Fruit fly (Drosophila melanogaster) whole organism, embryonic: ENCODE measurements around the gene ich.

Experiments used
- Aef1 ChIP-seq: fragments of 200-800 bp; sonication (Bioruptor generic); IDR thresholded peaks from 3 replicates; pipeline ENCODE4 v1.3.6; 2022; ENCODE audit warnings: missing biosample characterization, missing genetic modification characterization
- B-H1 ChIP-seq: fragments of 200-800 bp; sonication (Bioruptor generic); IDR thresholded peaks from 3 replicates; pipeline ENCODE4 v1.3.6; 2022; ENCODE audit warnings: missing biosample characterization, missing genetic modification characterization
- Bdp1 ChIP-seq: fragments of 200-800 bp; sonication (Bioruptor generic); optimal IDR thresholded peaks from 3 replicates; lab custom pipeline; 2016; ENCODE audit warnings: missing biosample characterization, missing genetic modification characterization
- CG10274 ChIP-seq: fragments of 200-800 bp; sonication (Bioruptor generic); optimal IDR thresholded peaks from 3 replicates; lab custom pipeline; 2017; ENCODE audit warnings: missing biosample characterization, mild to moderate bottlenecking, missing genetic modification characterization
- CG10366 ChIP-seq: fragments of 200-800 bp; sonication (Bioruptor generic); IDR thresholded peaks from 2 replicates; pipeline ENCODE4 v1.3.6; 2022; ENCODE audit warnings: missing biosample characterization, missing genetic modification characterization
- CG11696 ChIP-seq: fragments of 200-800 bp; sonication (Bioruptor generic); IDR thresholded peaks from 2 replicates; pipeline ENCODE4 v1.3.6; 2022; ENCODE audit warnings: missing biosample characterization, missing genetic modification characterization
- CG12659 ChIP-seq: fragments of 200-800 bp; sonication (Bioruptor generic); optimal IDR thresholded peaks from 3 replicates; lab custom pipeline; 2017; ENCODE audit warnings: mild to moderate bottlenecking, missing biosample characterization, missing genetic modification reagents, missing genetic modification characterization
- CG12769 ChIP-seq: fragments of 200-800 bp; sonication (Bioruptor generic); optimal IDR thresholded peaks from 2 replicates; lab custom pipeline; 2019; ENCODE audit warnings: missing biosample characterization, mild to moderate bottlenecking, missing genetic modification characterization, moderate library complexity
- CG13775 ChIP-seq: fragments of 200-800 bp; sonication (Bioruptor generic); optimal IDR thresholded peaks from 3 replicates; lab custom pipeline; 2017; ENCODE audit warnings: missing biosample characterization, mild to moderate bottlenecking, missing genetic modification characterization
- CG16863 ChIP-seq: fragments of 200-800 bp; sonication (Bioruptor generic); optimal IDR thresholded peaks from 3 replicates; lab custom pipeline; 2016; ENCODE audit warnings: missing biosample characterization, missing genetic modification characterization
- CG17186 ChIP-seq: fragments of 200-800 bp; sonication (Bioruptor generic); optimal IDR thresholded peaks from 3 replicates; lab custom pipeline; 2017; ENCODE audit warnings: missing biosample characterization, missing genetic modification reagents, missing genetic modification characterization
- CG18476 ChIP-seq: fragments of 200-800 bp; sonication (Bioruptor generic); optimal IDR thresholded peaks from 2 replicates; lab custom pipeline; 2016; ENCODE audit warnings: missing biosample characterization, mild to moderate bottlenecking, missing genetic modification characterization
- CG30431 ChIP-seq: fragments of 200-800 bp; sonication (Bioruptor generic); optimal IDR thresholded peaks from 2 replicates; lab custom pipeline; 2017; ENCODE audit warnings: missing biosample characterization, missing genetic modification characterization
- CG32767 ChIP-seq: fragments of 200-800 bp; sonication (Bioruptor generic); IDR thresholded peaks from 2 replicates; pipeline ENCODE4 v1.3.6; 2022; ENCODE audit warnings: missing biosample characterization, missing genetic modification characterization
- CG33213 ChIP-seq: fragments of 200-800 bp; sonication (Bioruptor generic); optimal IDR thresholded peaks from 3 replicates; lab custom pipeline; 2016; ENCODE audit warnings: missing biosample characterization, missing genetic modification characterization
- CG8359 ChIP-seq: fragments of 200-800 bp; sonication (Bioruptor generic); optimal IDR thresholded peaks from 2 replicates; lab custom pipeline; 2017; ENCODE audit warnings: missing biosample characterization, mild to moderate bottlenecking, missing genetic modification characterization, borderline replicate concordance
- CG8478 ChIP-seq: fragments of >200 bp; optimal IDR thresholded peaks from 2 replicates; lab custom pipeline; 2018
- Deaf1 ChIP-seq: fragments of 200-800 bp; optimal IDR thresholded peaks from 3 replicates; lab custom pipeline; 2019; ENCODE audit warnings: missing biosample characterization, mild to moderate bottlenecking, missing genetic modification characterization, moderate library complexity
- Ets97D ChIP-seq: fragments of 200-800 bp; sonication (Bioruptor generic); optimal IDR thresholded peaks from 3 replicates; lab custom pipeline; 2016; ENCODE audit warnings: missing biosample characterization, missing genetic modification characterization
- GATAe ChIP-seq: fragments of 200-800 bp; sonication (Bioruptor generic); conservative IDR thresholded peaks from 2 replicates; pipeline ENCODE4 v1.3.6; 2022; ENCODE audit warnings: missing biosample characterization, missing genetic modification characterization
- H2.0 ChIP-seq: fragments of 200-800 bp; sonication (Bioruptor generic); IDR thresholded peaks from 2 replicates; pipeline ENCODE4 v1.3.6; 2022; ENCODE audit warnings: missing biosample characterization, missing genetic modification characterization
- HmgZ ChIP-seq: fragments of 200-800 bp; sonication (Bioruptor generic); optimal IDR thresholded peaks from 2 replicates; lab custom pipeline; 2018; ENCODE audit warnings: missing biosample characterization, mild to moderate bottlenecking, missing genetic modification characterization
- Lhr ChIP-seq: fragments of 200-800 bp; sonication (Bioruptor generic); optimal IDR thresholded peaks from 3 replicates; lab custom pipeline; 2017; ENCODE audit warnings: mild to moderate bottlenecking, missing biosample characterization, missing genetic modification reagents, missing genetic modification characterization
- Nf-YC ChIP-seq: fragments of 200-800 bp; optimal IDR thresholded peaks from 3 replicates; lab custom pipeline; 2019; ENCODE audit warnings: missing biosample characterization, mild to moderate bottlenecking, missing genetic modification characterization, moderate library complexity
- Oli ChIP-seq: fragments of 200-800 bp; sonication (Bioruptor generic); optimal IDR thresholded peaks from 2 replicates; lab custom pipeline; 2018; ENCODE audit warnings: missing biosample characterization, mild to moderate bottlenecking, missing genetic modification characterization, moderate library complexity
- Pdp1 ChIP-seq, 2 experiments: fragments of 200-800 bp; sonication (Bioruptor generic); optimal IDR thresholded peaks; 3 replicates each; lab custom pipeline; 2016; ENCODE audit warnings: missing biosample characterization in 2 of 2, missing genetic modification characterization in 2 of 2, mild to moderate bottlenecking in 1 of 2, moderate library complexity in 1 of 2
- Sox102F ChIP-seq: fragments of 200-800 bp; sonication (Bioruptor generic); optimal IDR thresholded peaks from 2 replicates; lab custom pipeline; 2018; ENCODE audit warnings: missing biosample characterization, mild to moderate bottlenecking, missing genetic modification characterization, moderate library complexity
- Vsx1 ChIP-seq: fragments of 200-800 bp; sonication (Bioruptor generic); optimal IDR thresholded peaks from 2 replicates; lab custom pipeline; 2017; ENCODE audit warnings: missing biosample characterization, mild to moderate bottlenecking, missing genetic modification characterization, missing genetic modification reagents
- abd-A ChIP-seq: fragments of 200-800 bp; sonication (Bioruptor generic); optimal IDR thresholded peaks from 3 replicates; lab custom pipeline; 2019; ENCODE audit warnings: missing biosample characterization, mild to moderate bottlenecking, missing genetic modification characterization, moderate library complexity
- ara ChIP-seq: fragments of 200-800 bp; sonication (Bioruptor generic); IDR thresholded peaks from 2 replicates; pipeline ENCODE4 v1.3.6; 2022; ENCODE audit warnings: missing biosample characterization, missing genetic modification characterization
- bsh ChIP-seq, 2 experiments: fragments of 200-800 bp; sonication (Bioruptor generic); optimal IDR thresholded peaks; 2 replicates each; lab custom pipeline; 2017 to 2018; ENCODE audit warnings: mild to moderate bottlenecking in 2 of 2, missing biosample characterization in 2 of 2, missing genetic modification characterization in 2 of 2, moderate library complexity in 1 of 2
- ci ChIP-seq: fragments of 200-800 bp; sonication (Bioruptor generic); IDR thresholded peaks from 3 replicates; pipeline ENCODE4 v1.3.6; 2022; ENCODE audit warnings: missing biosample characterization, missing genetic modification characterization
- corto ChIP-seq: fragments of 200-800 bp; sonication (Bioruptor generic); optimal IDR thresholded peaks from 2 replicates; lab custom pipeline; 2016; ENCODE audit warnings: missing biosample characterization, mild to moderate bottlenecking, missing genetic modification characterization, moderate library complexity
- danr ChIP-seq: fragments of 200-800 bp; sonication (Bioruptor generic); IDR thresholded peaks from 2 replicates; pipeline ENCODE4 v1.3.6; 2022; ENCODE audit warnings: missing biosample characterization, missing genetic modification characterization
- dati ChIP-seq: fragments of 200-800 bp; sonication (Bioruptor generic); IDR thresholded peaks from 2 replicates; pipeline ENCODE4 v1.3.6; 2022; ENCODE audit warnings: missing biosample characterization, missing genetic modification characterization
- dimm ChIP-seq: fragments of 200-800 bp; sonication (Bioruptor generic); IDR thresholded peaks from 2 replicates; pipeline ENCODE4 v1.3.6; 2022; ENCODE audit warnings: missing biosample characterization, missing genetic modification characterization
- dmrt11E ChIP-seq: fragments of 200-800 bp; sonication (Bioruptor generic); optimal IDR thresholded peaks from 3 replicates; lab custom pipeline; 2018; ENCODE audit warnings: missing biosample characterization, mild to moderate bottlenecking, missing genetic modification characterization, moderate library complexity
- dysf ChIP-seq: fragments of 200-800 bp; sonication (Bioruptor generic); IDR thresholded peaks from 3 replicates; pipeline ENCODE4 v1.3.6; 2022; ENCODE audit warnings: missing biosample characterization, missing genetic modification characterization
- fd64A ChIP-seq: fragments of 200-800 bp; sonication (Bioruptor generic); optimal IDR thresholded peaks from 3 replicates; lab custom pipeline; 2018; ENCODE audit warnings: missing biosample characterization, mild to moderate bottlenecking, missing genetic modification characterization
- fu2 ChIP-seq: fragments of 200-800 bp; sonication (Bioruptor generic); optimal IDR thresholded peaks from 2 replicates; lab custom pipeline; 2016; ENCODE audit warnings: missing biosample characterization, missing genetic modification characterization
- gce ChIP-seq: fragments of 200-800 bp; sonication (Bioruptor generic); IDR thresholded peaks from 3 replicates; pipeline ENCODE4 v1.3.6; 2022; ENCODE audit warnings: missing biosample characterization, missing genetic modification characterization
- gcm ChIP-seq: fragments of 200-800 bp; sonication (Bioruptor generic); optimal IDR thresholded peaks from 2 replicates; lab custom pipeline; 2019; ENCODE audit warnings: missing biosample characterization, mild to moderate bottlenecking, missing genetic modification characterization, moderate library complexity
- her ChIP-seq: fragments of 200-800 bp; sonication (Bioruptor generic); optimal IDR thresholded peaks from 2 replicates; lab custom pipeline; 2016; ENCODE audit warnings: missing biosample characterization, missing genetic modification characterization
- ind ChIP-seq: fragments of 200-800 bp; sonication (Bioruptor generic); optimal IDR thresholded peaks from 3 replicates; lab custom pipeline; 2016; ENCODE audit warnings: missing biosample characterization, missing genetic modification characterization
- lov ChIP-seq, 2 experiments: fragments of 200-800 bp in 1 of 2; fragments of >200 bp in 1 of 2; sonication (Bioruptor generic) in 1 of 2; IDR thresholded peaks in 1 of 2; optimal IDR thresholded peaks in 1 of 2; 2 replicates in 1 of 2; 3 replicates in 1 of 2; pipeline versions ENCODE4 v1.3.6 to Lab custom; 2017 to 2022; ENCODE audit warnings: missing biosample characterization in 1 of 2, missing genetic modification characterization in 1 of 2
- pita ChIP-seq: fragments of 200-800 bp; sonication (Bioruptor generic); optimal IDR thresholded peaks from 2 replicates; lab custom pipeline; 2017; ENCODE audit warnings: missing biosample characterization, mild to moderate bottlenecking, missing genetic modification characterization
- psq ChIP-seq: fragments of 200-800 bp; sonication (Bioruptor generic); optimal IDR thresholded peaks from 2 replicates; lab custom pipeline; 2017; ENCODE audit warnings: missing biosample characterization, missing genetic modification characterization
- tgo ChIP-seq: fragments of 200-800 bp; sonication (Bioruptor generic); IDR thresholded peaks from 3 replicates; pipeline ENCODE4 v1.3.6; 2022; ENCODE audit warnings: missing biosample characterization, missing genetic modification characterization
- ttk ChIP-seq: fragments of 200-800 bp; sonication (Bioruptor generic); IDR thresholded peaks from 2 replicates; pipeline ENCODE4 v2.1.2; 2022; ENCODE audit warnings: missing biosample characterization, missing genetic modification characterization
- tx ChIP-seq: fragments of 200-800 bp; sonication (Bioruptor generic); optimal IDR thresholded peaks from 2 replicates; lab custom pipeline; 2016; ENCODE audit warnings: missing biosample characterization, missing genetic modification characterization
- wor ChIP-seq: fragments of 200-800 bp; sonication (Bioruptor generic); IDR thresholded peaks from 2 replicates; pipeline ENCODE4 v1.3.6; 2022; ENCODE audit warnings: missing biosample characterization, missing genetic modification characterization

The ich gene

dm6 chr3R:8960329-8960728 is 2.5 kb downstream of the ich start (continued):
- TF ChIP-seq Nf-YC (tag; lab: Kevin White, UChicago), result no peak
- peak; percentile 35 for TF ChIP-seq Deaf1 (tag; lab: Kevin White, UChicago)
- TF ChIP-seq CG30431, result no peak
- TF ChIP-seq fd64A (GFP tag; lab: Kevin White, UChicago), result no peak
- TF ChIP-seq ind (GFP tag; lab: Kevin White, UChicago), result peak; percentile 55
- peak; percentile 76 for TF ChIP-seq Oli
- peak; percentile 31; the same call in 1 of the 3 replicates for TF ChIP-seq Aef1
- peak; percentile 57 for TF ChIP-seq dmrt11E (tag; lab: Kevin White, UChicago)
- TF ChIP-seq B-H1, result no peak
- TF ChIP-seq pita (GFP tag; lab: Kevin White, UChicago), result no peak
- no peak for TF ChIP-seq Ets97D
- no peak for TF ChIP-seq lov (optimal IDR thresholded peaks at IDR 0.05; lab: Kevin White, UChicago)
- TF ChIP-seq lov (GFP tag; IDR thresholded peaks at IDR 0.05; lab: Robert Waterston, UW), result no peak
- TF ChIP-seq Sox102F (GFP tag; lab: Kevin White, UChicago), result peak; percentile 85
- TF ChIP-seq CG13775, result peak; percentile 27
- TF ChIP-seq her (GFP tag; lab: Kevin White, UChicago), result no peak
- no peak for TF ChIP-seq CG11696 (GFP tag; lab: Robert Waterston, UW)
- TF ChIP-seq CG12769, result no peak
- no peak for TF ChIP-seq CG18476 (GFP tag; lab: Kevin White, UChicago)
- TF ChIP-seq Pdp1 (GFP tag; optimal IDR thresholded peaks at IDR 0.05; lab: Kevin White, UChicago), result no peak
- no peak for TF ChIP-seq CG17186
- TF ChIP-seq Lhr (GFP tag; lab: Kevin White, UChicago), result no peak
- no peak for TF ChIP-seq Vsx1 (GFP tag; lab: Kevin White, UChicago)
- peak; percentile 27 for TF ChIP-seq CG8359 (GFP tag; lab: Kevin White, UChicago)
- TF ChIP-seq danr (GFP tag; lab: Robert Waterston, UW), result no peak
- TF ChIP-seq dimm (GFP tag; lab: Robert Waterston, UW), result no peak
- peak; percentile 73; the same call in 2 of the 3 replicates for TF ChIP-seq tgo (GFP tag; lab: Robert Waterston, UW)
- no peak for TF ChIP-seq dati (GFP tag; lab: Robert Waterston, UW)
- TF ChIP-seq CG16863, result no peak
- peak in 1 of 2 experiments; percentile 64 for TF ChIP-seq bsh (GFP tag; optimal IDR thresholded peaks at IDR 0.05; lab: Kevin White, UChicago)
- TF ChIP-seq Bdp1, result no peak
- TF ChIP-seq corto (GFP tag; lab: Kevin White, UChicago), result no peak
- peak; percentile 44 for TF ChIP-seq H2.0 (GFP tag; lab: Robert Waterston, UW)
- TF ChIP-seq CG32767 (GFP tag; lab: Robert Waterston, UW), result no peak
- TF ChIP-seq gcm, result peak; percentile 35
- TF ChIP-seq GATAe (GFP tag; lab: Robert Waterston, UW), result no peak
- TF ChIP-seq tx (GFP tag; lab: Kevin White, UChicago), result no peak
- peak; percentile 36 for TF ChIP-seq CG12659
- TF ChIP-seq ara (GFP tag; lab: Robert Waterston, UW), result no peak
- no peak for TF ChIP-seq CG10274 (GFP tag; lab: Kevin White, UChicago)
- no peak for TF ChIP-seq HmgZ
- TF ChIP-seq CG33213, result no peak
- TF ChIP-seq abd-A (tag; lab: Kevin White, UChicago), result no peak
- TF ChIP-seq psq, result no peak
- TF ChIP-seq CG10366 (GFP tag; lab: Robert Waterston, UW), result peak; percentile 41
- TF ChIP-seq dysf, result peak; percentile 72
- no peak for TF ChIP-seq fu2 (GFP tag; lab: Kevin White, UChicago)
- 0 out of 3 replicates have a peak, but pooled peaks have one; percentile 59 for TF ChIP-seq ci (GFP tag; lab: Robert Waterston, UW)
- TF ChIP-seq gce (GFP tag; lab: Robert Waterston, UW), result no peak
- peak; percentile 39; the same call in 1 of the 2 replicates for TF ChIP-seq wor (GFP tag; lab: Robert Waterston, UW)
- no peak for TF ChIP-seq CG8478 (lab: Kevin White, UChicago)
- TF ChIP-seq ttk (GFP tag; lab: Robert Waterston, UW), result peak; percentile 49; the same call in 1 of the 2 replicates
